Worm (Caenorhabditis elegans) whole organism, L2 larva: ENCODE measurements around the gene col-117.

Experiments used
- ama-1 ChIP-seq: fragments of 150-350 bp; optimal IDR thresholded peaks from 2 replicates; lab custom pipeline; 2018; ENCODE audit warnings: inconsistent platforms
- ceh-82 ChIP-seq: fragments of 150-350 bp; optimal IDR thresholded peaks from 2 replicates; lab custom pipeline; 2014; ENCODE audit warnings: missing biosample characterization, missing genetic modification characterization
- lin-39 ChIP-seq: fragments of 150-350 bp; optimal IDR thresholded peaks from 2 replicates; lab custom pipeline; 2014; ENCODE audit warnings: missing biosample characterization, missing genetic modification reagents, missing genetic modification characterization
- mdl-1 ChIP-seq, 2 experiments: fragments of 150-350 bp in 1 of 2; sonication (generic microtip) in 1 of 2; optimal IDR thresholded peaks; 2 replicates each; lab custom pipeline; 2017; ENCODE audit warnings: missing biosample characterization in 2 of 2, missing genetic modification characterization in 2 of 2
- nhr-10 ChIP-seq: sonication (generic microtip); optimal IDR thresholded peaks from 2 replicates; lab custom pipeline; 2017; ENCODE audit warnings: missing biosample characterization, missing genetic modification characterization
- nhr-11 ChIP-seq: fragments of 150-350 bp; optimal IDR thresholded peaks from 2 replicates; lab custom pipeline; 2014; ENCODE audit warnings: missing biosample characterization, missing genetic modification characterization
- nhr-12 ChIP-seq: fragments of 150-350 bp; optimal IDR thresholded peaks from 2 replicates; lab custom pipeline; 2014; ENCODE audit warnings: missing biosample characterization, missing genetic modification characterization
- nhr-6 ChIP-seq: fragments of 150-350 bp; optimal IDR thresholded peaks from 2 replicates; lab custom pipeline; 2014; ENCODE audit warnings: missing biosample characterization, missing genetic modification characterization
- snpc-4 ChIP-seq: fragments of 150-350 bp; optimal IDR thresholded peaks from 2 replicates; lab custom pipeline; 2014; ENCODE audit warnings: missing biosample characterization, missing genetic modification characterization

ce11 chrIV:8830591-8830990, 6.6 kb upstream of the col-117 start, which contains the start of gene T28C6.8:
- no peak for TF ChIP-seq lin-39 (tag; lab: Kevin White, UChicago)
- no peak for TF ChIP-seq nhr-12 (tag; lab: Kevin White, UChicago)
- TF ChIP-seq ama-1 (lab: Kevin White, UChicago) = no peak
- TF ChIP-seq mdl-1 (tag; optimal IDR thresholded peaks at IDR 0.05; lab: Kevin White, UChicago) = peak in 1 of 2 experiments; percentile 22
- no peak for TF ChIP-seq nhr-6
- no peak for TF ChIP-seq nhr-11
- TF ChIP-seq nhr-10 = no peak
- TF ChIP-seq snpc-4 (tag; lab: Kevin White, UChicago) = no peak
- TF ChIP-seq ceh-82 = no peak
